Worm (Caenorhabditis elegans): Measurements from ENCODE around the gene ptr-5.

The ptr-5 gene

DNA sequence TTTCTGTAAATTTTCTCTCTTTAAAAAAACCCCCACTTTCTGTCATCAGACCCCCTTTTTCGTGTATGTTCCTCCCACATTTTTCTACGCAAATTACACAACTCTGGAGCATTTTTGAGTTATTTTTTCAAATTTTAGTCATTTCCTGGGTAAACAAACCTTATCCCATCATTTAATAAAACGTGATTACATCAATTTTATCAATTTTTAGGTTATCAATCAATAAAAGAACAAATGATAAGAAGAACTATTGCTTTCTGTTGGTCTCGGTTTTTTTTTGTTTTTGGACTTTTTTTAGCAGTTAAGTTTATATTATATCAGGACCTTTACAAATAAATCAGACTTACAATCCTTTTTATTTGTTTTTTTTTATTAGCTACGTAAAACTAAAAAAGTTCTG, 18.0 kb downstream of the ptr-5 start, which contains the start of gene C53C11.2:
TSS of gene C53C11.2 (plus strand) at position 284 of the 400 bp plus-strand sequence.
- TF ChIP-seq mdl-1 (tag; optimal IDR thresholded peaks at IDR 0.05) (no peak), unc-62 (GFP tag; optimal IDR thresholded peaks at IDR 0.05) (no peak), elt-2 (tag; optimal IDR thresholded peaks at IDR 0.05) (peak; percentile 68), elt-3 (tag; optimal IDR thresholded peaks at IDR 0.05) (no peak), jun-1 (tag; optimal IDR thresholded peaks at IDR 0.05) (no peak), nfya-1 (tag; optimal IDR thresholded peaks at IDR 0.05; ENCODE audit: insufficient read depth) (no peak), R02D3.7 (tag; optimal IDR thresholded peaks at IDR 0.05) (no peak), nhr-23 (tag; optimal IDR thresholded peaks at IDR 0.05) (no peak), nhr-11 (tag; optimal IDR thresholded peaks at IDR 0.05) (no peak), pqm-1 (tag; optimal IDR thresholded peaks at IDR 0.05) (peak; percentile 62), daf-12 (tag; optimal IDR thresholded peaks at IDR 0.05) (no peak), pha-4 (tag; optimal IDR thresholded peaks at IDR 0.05) (peak; percentile 25)

DNA sequence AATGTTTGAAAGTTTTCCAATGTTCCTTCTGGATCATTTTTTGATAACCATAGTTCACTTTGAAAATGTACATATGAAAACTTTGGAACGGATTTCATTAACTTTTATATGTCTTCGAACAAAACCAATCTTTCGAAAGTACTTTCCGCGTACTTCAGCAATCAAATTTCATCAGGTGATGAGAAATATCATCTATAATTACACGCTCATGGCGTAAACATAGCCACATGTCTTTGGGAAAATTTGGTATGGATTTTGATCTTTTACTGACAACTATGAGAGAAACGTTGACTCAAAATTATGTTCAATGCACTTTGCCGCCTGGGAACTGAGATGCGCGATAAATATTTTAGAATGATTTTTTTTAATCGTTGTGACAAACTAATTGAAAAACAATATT, 20.6 kb downstream of the ptr-5 start:
- TF ChIP-seq nhr-237 (tag; optimal IDR thresholded peaks at IDR 0.05) (no peak), fos-1 (tag; optimal IDR thresholded peaks at IDR 0.05) (no peak), mml-1 (tag; optimal IDR thresholded peaks at IDR 0.05) (no peak), nhr-43 (tag; optimal IDR thresholded peaks at IDR 0.05; ENCODE audit: poor library complexity, severe bottlenecking) (no peak), daf-12 (tag; optimal IDR thresholded peaks at IDR 0.05) (no peak), ztf-4 (tag; optimal IDR thresholded peaks at IDR 0.05) (no peak), fkh-2 (tag; optimal IDR thresholded peaks at IDR 0.05) (no peak), unc-62 (GFP tag; optimal IDR thresholded peaks at IDR 0.05) (no peak), nhr-12 (tag; optimal IDR thresholded peaks at IDR 0.05) (no peak), lin-15B (tag; optimal IDR thresholded peaks at IDR 0.05) (no peak)

DNA sequence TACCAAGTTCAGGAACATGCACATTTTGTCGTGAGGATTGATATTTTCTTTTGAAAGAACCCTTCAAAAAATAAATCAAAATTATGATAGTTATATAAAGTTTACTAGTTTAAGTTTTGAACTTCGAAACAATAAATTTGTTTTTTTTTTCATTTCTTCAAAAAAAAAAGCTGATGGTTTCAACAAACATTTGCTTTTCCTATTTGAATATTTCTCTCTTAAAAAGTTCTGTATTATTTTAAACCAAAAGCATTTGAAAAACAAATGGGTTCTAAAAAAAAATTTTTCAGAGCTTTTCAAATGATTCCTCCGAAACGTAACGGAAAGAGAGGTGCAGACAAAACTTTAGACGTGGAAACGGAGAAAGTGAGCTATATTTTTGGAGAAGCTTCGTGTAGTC, 22.1 kb downstream of the ptr-5 start, which contains the start of gene C53C11.1:
TSS of gene C53C11.1 (plus strand) at position 301 of the 400 bp plus-strand sequence.
- TF ChIP-seq fkh-10 (GFP tag; optimal IDR thresholded peaks at IDR 0.05) = no peak
- no peak for TF ChIP-seq nhr-25 (tag; optimal IDR thresholded peaks at IDR 0.05)
- no peak for TF ChIP-seq daf-12 (tag; optimal IDR thresholded peaks at IDR 0.05)

DNA sequence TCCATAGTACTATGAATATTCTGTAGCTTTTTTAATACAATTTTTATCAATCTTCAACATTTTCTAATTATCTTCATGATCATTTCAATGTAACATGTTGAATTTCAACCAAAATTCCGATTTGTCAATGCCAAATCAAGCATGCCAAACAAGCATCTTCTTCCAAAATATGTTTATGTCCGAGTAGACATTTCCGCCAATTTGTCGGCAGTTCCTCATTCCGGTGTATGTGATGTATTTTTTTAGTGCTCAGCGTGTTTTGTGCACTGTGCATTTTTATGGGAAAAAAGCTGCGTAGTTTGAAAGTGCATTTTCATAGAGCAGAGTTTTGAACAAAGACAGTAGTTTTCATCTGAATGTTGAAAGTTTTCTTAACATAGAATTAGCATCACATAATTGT, 31.0 kb downstream of the ptr-5 start:
- TF ChIP-seq ceh-82 (tag; optimal IDR thresholded peaks at IDR 0.05) = no peak
- no peak for TF ChIP-seq pha-4 (tag; optimal IDR thresholded peaks at IDR 0.05)
- no peak for TF ChIP-seq ZK546.5 (tag; optimal IDR thresholded peaks at IDR 0.05)
- TF ChIP-seq egl-27 (tag; optimal IDR thresholded peaks at IDR 0.05) = no peak
- TF ChIP-seq zag-1 (tag; optimal IDR thresholded peaks at IDR 0.05) = no peak
- no peak for TF ChIP-seq tbx-2 (tag; optimal IDR thresholded peaks at IDR 0.05)
- no peak for TF ChIP-seq lsy-12 (tag; optimal IDR thresholded peaks at IDR 0.05)
- TF ChIP-seq ama-1 (optimal IDR thresholded peaks at IDR 0.05) = no peak
- TF ChIP-seq snpc-4 (tag; optimal IDR thresholded peaks at IDR 0.05) = no peak
- no peak for TF ChIP-seq nhr-67 (tag; optimal IDR thresholded peaks at IDR 0.05)
- no peak for TF ChIP-seq elt-2 (tag; optimal IDR thresholded peaks at IDR 0.05)
- TF ChIP-seq fkh-10 (GFP tag; optimal IDR thresholded peaks at IDR 0.05) = no peak
- TF ChIP-seq nhr-11 (tag; optimal IDR thresholded peaks at IDR 0.05) = no peak
- no peak for TF ChIP-seq nhr-43 (tag; optimal IDR thresholded peaks at IDR 0.05; ENCODE audit: poor library complexity, severe bottlenecking)

DNA sequence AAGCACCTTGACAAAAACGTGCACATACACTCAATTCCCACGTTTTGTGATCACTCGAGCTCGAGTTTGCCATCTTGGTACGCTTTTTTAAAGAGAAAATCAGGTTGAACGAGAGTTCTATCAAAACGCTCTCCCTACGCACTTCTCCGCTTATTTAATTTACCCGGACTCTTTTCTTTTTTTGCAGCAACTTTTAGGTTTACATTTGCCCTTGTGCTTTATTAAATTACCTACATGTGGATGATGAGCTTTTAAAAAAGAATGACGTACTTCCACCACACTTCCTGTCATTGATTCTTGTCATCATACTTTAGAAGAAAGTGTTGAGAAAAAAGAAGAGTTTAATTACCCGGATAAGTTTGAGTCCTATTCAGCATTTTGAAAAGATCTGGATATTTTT, 33.7 kb downstream of the ptr-5 start:
- TF ChIP-seq fos-1 (tag; optimal IDR thresholded peaks at IDR 0.05) = no peak
- no peak for TF ChIP-seq mdl-1 (tag; optimal IDR thresholded peaks at IDR 0.05)
- TF ChIP-seq fkh-10 (GFP tag; optimal IDR thresholded peaks at IDR 0.05) = peak; percentile 87

DNA sequence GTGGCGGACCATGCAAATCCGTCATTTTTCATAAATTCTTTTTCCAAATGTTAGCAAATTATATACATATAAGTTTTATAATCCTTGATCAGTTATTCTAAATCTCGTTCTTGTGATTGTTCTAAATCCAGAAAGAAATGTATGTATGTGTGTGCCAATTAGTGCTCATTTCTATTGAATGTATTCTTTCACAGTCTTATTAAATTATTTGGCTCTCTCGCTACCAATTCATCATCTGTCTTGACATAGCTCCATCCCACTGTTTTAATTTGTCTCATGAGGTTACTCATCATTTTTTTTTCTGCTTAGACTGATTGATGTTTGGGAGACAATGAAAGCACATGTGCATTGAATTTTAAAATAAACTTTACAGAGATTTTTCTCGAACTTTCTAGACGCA, 37.1 kb downstream of the ptr-5 start:
- TF ChIP-seq nhr-77 (tag; optimal IDR thresholded peaks at IDR 0.05) (no peak), egl-5 (tag; optimal IDR thresholded peaks at IDR 0.05) (no peak), nhr-23 (tag; optimal IDR thresholded peaks at IDR 0.05) (no peak), pha-4 (tag; optimal IDR thresholded peaks at IDR 0.05) (no peak), ZK546.5 (tag; optimal IDR thresholded peaks at IDR 0.05) (no peak), ztf-11 (tag; optimal IDR thresholded peaks at IDR 0.05) (no peak), nhr-76 (tag; optimal IDR thresholded peaks at IDR 0.05) (no peak), zag-1 (tag; optimal IDR thresholded peaks at IDR 0.05) (no peak), sea-2 (GFP tag; optimal IDR thresholded peaks at IDR 0.05) (no peak), lsy-12 (tag; optimal IDR thresholded peaks at IDR 0.05) (no peak), ceh-82 (tag; optimal IDR thresholded peaks at IDR 0.05) (no peak), egl-27 (tag; optimal IDR thresholded peaks at IDR 0.05) (no peak), tbx-2 (tag; optimal IDR thresholded peaks at IDR 0.05) (no peak), fkh-2 (tag; optimal IDR thresholded peaks at IDR 0.05) (no peak)

All from whole organism, L3 larva.